Worm (Caenorhabditis elegans) whole organism, early embryonic: Measurements from ENCODE around the gene F44E2.6.

Source experiments
- B0310.2 ChIP-seq: sonication (generic microtip); optimal IDR thresholded peaks from 2 replicates; lab custom pipeline; 2016; ENCODE audit warnings: mild to moderate bottlenecking, missing genetic modification characterization, missing compliant biosample characterization
- ama-1 ChIP-seq: fragments of 150-350 bp; optimal IDR thresholded peaks from 2 replicates; lab custom pipeline; 2014
- ets-7 ChIP-seq: sonication (generic microtip); optimal IDR thresholded peaks from 2 replicates; lab custom pipeline; 2016; ENCODE audit warnings: missing genotype, missing genetic modification characterization, missing compliant biosample characterization
- flt-1 ChIP-seq: fragments of 200-800 bp; sonication (Bioruptor generic); IDR thresholded peaks from 2 replicates; pipeline ENCODE4 v1.3.6; 2022; ENCODE audit warnings: missing genetic modification characterization, missing compliant biosample characterization
- hmbx-1 ChIP-seq: sonication (generic microtip); optimal IDR thresholded peaks from 2 replicates; lab custom pipeline; 2016; ENCODE audit warnings: mild to moderate bottlenecking, missing genetic modification characterization, missing compliant biosample characterization
- hmg-4 ChIP-seq: fragments of 200-800 bp; sonication (Bioruptor generic); optimal IDR thresholded peaks from 2 replicates; lab custom pipeline; 2018; ENCODE audit warnings: mild to moderate bottlenecking, missing genetic modification characterization, missing compliant biosample characterization
- pes-1 ChIP-seq: fragments of 200-800 bp; sonication (Bioruptor generic); IDR thresholded peaks from 2 replicates; pipeline ENCODE4 v1.3.6; 2022; ENCODE audit warnings: missing genetic modification reagents, missing genetic modification characterization, missing compliant biosample characterization
- tbx-37 ChIP-seq: fragments of 200-800 bp; sonication (Bioruptor generic); conservative IDR thresholded peaks from 2 replicates; pipeline ENCODE4 v1.3.6; 2022; ENCODE audit warnings: missing genetic modification reagents, missing genetic modification characterization, missing compliant biosample characterization

DNA sequence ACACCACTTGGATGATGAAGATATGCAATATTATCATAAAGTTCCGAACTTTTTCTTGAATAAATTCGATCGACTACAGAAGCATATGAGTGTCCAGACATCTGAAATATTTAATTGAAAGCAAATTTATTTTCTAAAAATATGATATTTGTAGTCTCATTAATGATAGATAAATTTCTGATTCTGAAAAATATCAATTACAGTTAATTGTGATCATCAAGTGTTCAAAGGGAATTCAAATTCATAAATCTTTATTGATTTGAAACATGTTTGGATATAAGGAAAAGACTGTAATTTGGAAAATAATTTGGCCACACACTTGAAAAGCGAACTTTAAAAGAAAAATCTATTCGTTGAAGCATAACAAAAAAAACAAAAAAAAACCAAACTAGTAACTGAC is 37.8 kb downstream of the F44E2.6 start, which contains the start of gene F54F2.7:
- TF ChIP-seq hmg-4 (no peak), tbx-37 (GFP tag; lab: Robert Waterston, UW) (no peak), hmbx-1 (no peak), ets-7 (no peak), pes-1 (GFP tag; lab: Robert Waterston, UW) (no peak), B0310.2 (no peak), flt-1 (GFP tag; lab: Robert Waterston, UW) (no peak), ama-1 (lab: Kevin White, UChicago) (no peak)
